Fruit fly (Drosophila melanogaster): ENCODE measurements around the gene CD98hc.

DNA sequence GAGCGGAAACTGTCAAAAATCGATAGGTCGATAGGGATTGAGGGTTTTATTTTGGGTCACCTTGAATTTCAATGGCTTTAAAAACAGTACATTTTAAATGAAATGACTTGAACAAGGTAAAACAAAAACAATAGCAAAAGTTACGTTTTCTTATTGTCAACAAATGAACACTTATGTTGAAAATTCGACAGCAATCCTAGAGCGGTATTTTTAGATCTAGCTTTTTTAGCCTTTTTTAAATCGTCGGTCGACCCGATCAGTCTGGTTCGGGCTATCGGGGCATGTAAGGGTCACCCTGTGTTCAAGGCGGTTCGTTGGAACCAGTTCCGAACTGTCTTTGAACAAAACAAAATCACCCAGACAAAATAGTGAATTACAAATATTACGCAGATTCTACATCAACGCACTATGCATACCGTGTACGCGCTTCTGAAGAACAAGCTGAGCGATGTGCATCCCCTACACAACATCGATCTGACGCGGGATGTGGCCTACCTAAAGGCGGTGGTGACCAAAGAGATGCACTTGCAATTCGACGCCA lies 30.9 kb upstream of the CD98hc start, which contains the start of the genes CG11052 and CG3223:
- TF ChIP-seq CG6854 (GFP tag; optimal IDR thresholded peaks at IDR 0.05) (no peak), Sox102F (GFP tag; optimal IDR thresholded peaks at IDR 0.05) (no peak), Eip93F (GFP tag; optimal IDR thresholded peaks at IDR 0.05) (no peak), CG11902 (GFP tag; optimal IDR thresholded peaks at IDR 0.05) (no peak)
